Fruit fly (Drosophila melanogaster) whole organism, embryonic: ENCODE data around the gene Mvl.

ENCODE experiments used
- Adf1 ChIP-seq: fragments of 200-800 bp; sonication (Bioruptor generic); IDR thresholded peaks from 2 replicates; pipeline ENCODE4 v1.3.6; 2022; ENCODE audit warnings: missing biosample characterization, missing genetic modification characterization
- BEAF-32 ChIP-seq: fragments of 200-800 bp; sonication (Bioruptor generic); optimal IDR thresholded peaks from 3 replicates; lab custom pipeline; 2017; ENCODE audit warnings: missing biosample characterization, missing genetic modification characterization, mild to moderate bottlenecking, moderate library complexity, missing genetic modification reagents
- CG10267 ChIP-seq: fragments of 200-800 bp; sonication (Bioruptor generic); optimal IDR thresholded peaks from 2 replicates; lab custom pipeline; 2018; ENCODE audit warnings: missing biosample characterization, mild to moderate bottlenecking, missing genetic modification characterization, moderate library complexity
- CG11398 ChIP-seq: fragments of 200-800 bp; sonication (Bioruptor generic); optimal IDR thresholded peaks from 2 replicates; lab custom pipeline; 2016; ENCODE audit warnings: missing biosample characterization, missing genetic modification characterization
- CG11695 ChIP-seq: fragments of 200-800 bp; sonication (Bioruptor generic); IDR thresholded peaks from 3 replicates; pipeline ENCODE4 v1.3.6; 2022; ENCODE audit warnings: missing biosample characterization, missing genetic modification characterization
- CG12219 ChIP-seq: fragments of 200-800 bp; sonication (Bioruptor generic); optimal IDR thresholded peaks from 3 replicates; lab custom pipeline; 2018; ENCODE audit warnings: missing biosample characterization, mild to moderate bottlenecking, missing genetic modification characterization
- CG12236 ChIP-seq: fragments of 200-800 bp; sonication (Bioruptor generic); optimal IDR thresholded peaks from 2 replicates; lab custom pipeline; 2016; ENCODE audit warnings: missing biosample characterization, missing genetic modification characterization
- CG12769 ChIP-seq: fragments of 200-800 bp; sonication (Bioruptor generic); optimal IDR thresholded peaks from 2 replicates; lab custom pipeline; 2019; ENCODE audit warnings: missing biosample characterization, mild to moderate bottlenecking, missing genetic modification characterization, moderate library complexity
- CG13775 ChIP-seq: fragments of 200-800 bp; sonication (Bioruptor generic); optimal IDR thresholded peaks from 3 replicates; lab custom pipeline; 2017; ENCODE audit warnings: missing biosample characterization, mild to moderate bottlenecking, missing genetic modification characterization
- CG15696 ChIP-seq: fragments of 200-800 bp; sonication (Bioruptor generic); optimal IDR thresholded peaks from 2 replicates; lab custom pipeline; 2019; ENCODE audit warnings: missing biosample characterization, mild to moderate bottlenecking, missing genetic modification characterization, moderate library complexity
- CG16815 ChIP-seq: fragments of 200-800 bp; sonication (Bioruptor generic); optimal IDR thresholded peaks from 3 replicates; lab custom pipeline; 2017; ENCODE audit warnings: missing biosample characterization, mild to moderate bottlenecking, missing genetic modification characterization
- CG17802 ChIP-seq: fragments of 200-800 bp; sonication (Bioruptor generic); optimal IDR thresholded peaks from 2 replicates; lab custom pipeline; 2018; ENCODE audit warnings: missing biosample characterization, mild to moderate bottlenecking, missing genetic modification characterization, moderate library complexity
- CG1832 ChIP-seq: fragments of 200-800 bp; sonication (Bioruptor generic); optimal IDR thresholded peaks from 2 replicates; lab custom pipeline; 2017; ENCODE audit warnings: missing biosample characterization, mild to moderate bottlenecking, missing genetic modification characterization, inconsistent platforms
- CG2120 ChIP-seq: fragments of 200-800 bp; sonication (Bioruptor generic); optimal IDR thresholded peaks from 3 replicates; lab custom pipeline; 2016; ENCODE audit warnings: missing biosample characterization, missing genetic modification characterization
- CG30020 ChIP-seq: fragments of 200-800 bp; optimal IDR thresholded peaks from 2 replicates; lab custom pipeline; 2019; ENCODE audit warnings: missing biosample characterization, mild to moderate bottlenecking, missing genetic modification characterization, moderate library complexity
- CG32767 ChIP-seq: fragments of 200-800 bp; sonication (Bioruptor generic); IDR thresholded peaks from 2 replicates; pipeline ENCODE4 v1.3.6; 2022; ENCODE audit warnings: missing biosample characterization, missing genetic modification characterization
- CG4404 ChIP-seq: fragments of 200-800 bp; sonication (Bioruptor generic); IDR thresholded peaks from 2 replicates; pipeline ENCODE4 v1.3.6; 2022; ENCODE audit warnings: missing biosample characterization, missing genetic modification characterization
- CG6254 ChIP-seq: fragments of 200-800 bp; sonication (Bioruptor generic); optimal IDR thresholded peaks from 3 replicates; lab custom pipeline; 2017; ENCODE audit warnings: mild to moderate bottlenecking, missing biosample characterization, missing genetic modification reagents, missing genetic modification characterization
- CG7928 ChIP-seq: fragments of 200-800 bp; sonication (Bioruptor generic); optimal IDR thresholded peaks from 2 replicates; lab custom pipeline; 2017; ENCODE audit warnings: missing biosample characterization, mild to moderate bottlenecking, missing genetic modification characterization
- CG9797 ChIP-seq: fragments of 200-800 bp; sonication (Bioruptor generic); optimal IDR thresholded peaks from 3 replicates; lab custom pipeline; 2018; ENCODE audit warnings: missing biosample characterization, mild to moderate bottlenecking, missing genetic modification characterization
- Chrac-16 ChIP-seq: fragments of 200-800 bp; sonication (Bioruptor generic); optimal IDR thresholded peaks from 3 replicates; lab custom pipeline; 2016; ENCODE audit warnings: missing biosample characterization, missing genetic modification characterization
- CoRest ChIP-seq: fragments of 200-800 bp; sonication (Bioruptor generic); optimal IDR thresholded peaks from 3 replicates; lab custom pipeline; 2018; ENCODE audit warnings: missing biosample characterization, mild to moderate bottlenecking, missing genetic modification characterization, moderate library complexity
- Dbx ChIP-seq: fragments of 200-800 bp; sonication (Bioruptor generic); IDR thresholded peaks from 3 replicates; pipeline ENCODE4 v1.3.6; 2022; ENCODE audit warnings: missing biosample characterization, missing genetic modification characterization
- Doc2 ChIP-seq: fragments of 200-800 bp; sonication (Bioruptor generic); IDR thresholded peaks from 2 replicates; pipeline ENCODE4 v1.3.6; 2022; ENCODE audit warnings: missing biosample characterization, missing genetic modification characterization
- Dp ChIP-seq: fragments of 200-800 bp; sonication (Bioruptor generic); optimal IDR thresholded peaks from 2 replicates; lab custom pipeline; 2018; ENCODE audit warnings: missing biosample characterization, mild to moderate bottlenecking, missing genetic modification characterization, moderate library complexity
- NFAT ChIP-seq: fragments of 200-800 bp; sonication (Bioruptor generic); IDR thresholded peaks from 2 replicates; pipeline ENCODE4 v1.3.6; 2022; ENCODE audit warnings: missing biosample characterization, missing genetic modification characterization
- Oaz ChIP-seq: fragments of 200-800 bp; sonication (Bioruptor generic); IDR thresholded peaks from 2 replicates; pipeline ENCODE4 v1.3.6; 2022; ENCODE audit warnings: missing biosample characterization, missing genetic modification characterization
- Ravus ChIP-seq: fragments of 200-800 bp; sonication (Bioruptor generic); IDR thresholded peaks from 2 replicates; pipeline ENCODE4 v1.3.6; 2022; ENCODE audit warnings: missing biosample characterization, missing genetic modification characterization
- Taf1 ChIP-seq: fragments of 200-800 bp; sonication (Bioruptor generic); IDR thresholded peaks from 2 replicates; pipeline ENCODE4 v1.3.6; 2022; ENCODE audit warnings: missing biosample characterization, missing genetic modification characterization
- al ChIP-seq: fragments of 200-800 bp; sonication (Bioruptor generic); IDR thresholded peaks from 2 replicates; pipeline ENCODE4 v1.3.6; 2022; ENCODE audit warnings: missing biosample characterization, missing genetic modification characterization
- bigmax ChIP-seq: fragments of 200-800 bp; sonication (Bioruptor generic); optimal IDR thresholded peaks from 2 replicates; lab custom pipeline; 2018; ENCODE audit warnings: missing biosample characterization, mild to moderate bottlenecking, missing genetic modification characterization
- eyg ChIP-seq: fragments of 200-800 bp; sonication (Bioruptor generic); optimal IDR thresholded peaks from 3 replicates; lab custom pipeline; 2016; ENCODE audit warnings: missing biosample characterization, missing genetic modification characterization
- fd102C ChIP-seq: fragments of 200-800 bp; sonication (Bioruptor generic); optimal IDR thresholded peaks from 2 replicates; lab custom pipeline; 2018; ENCODE audit warnings: missing biosample characterization, mild to moderate bottlenecking, missing genetic modification characterization, moderate library complexity
- jumu ChIP-seq: fragments of 200-800 bp; sonication (Bioruptor generic); optimal IDR thresholded peaks from 3 replicates; lab custom pipeline; 2016; ENCODE audit warnings: missing biosample characterization, missing genetic modification characterization
- mam ChIP-seq: fragments of 200-800 bp; sonication (Bioruptor generic); optimal IDR thresholded peaks from 3 replicates; lab custom pipeline; 2016; ENCODE audit warnings: missing biosample characterization, missing genetic modification characterization
- mld ChIP-seq: fragments of 200-800 bp; sonication (Bioruptor generic); IDR thresholded peaks from 3 replicates; pipeline ENCODE4 v1.3.6; 2022; ENCODE audit warnings: missing biosample characterization, missing genetic modification characterization; ENCODE audit not compliant: partially characterized antibody
- nau ChIP-seq: fragments of 200-800 bp; sonication (Bioruptor generic); optimal IDR thresholded peaks from 3 replicates; lab custom pipeline; 2017; ENCODE audit warnings: missing biosample characterization, mild to moderate bottlenecking, missing genetic modification characterization, missing genetic modification reagents
- nerfin-1 ChIP-seq: fragments of 200-800 bp; sonication (Bioruptor generic); optimal IDR thresholded peaks from 3 replicates; lab custom pipeline; 2019; ENCODE audit warnings: missing biosample characterization, mild to moderate bottlenecking, missing genetic modification characterization, moderate library complexity
- pfk ChIP-seq: fragments of 200-800 bp; sonication (Bioruptor generic); optimal IDR thresholded peaks from 2 replicates; lab custom pipeline; 2018; ENCODE audit warnings: missing biosample characterization, mild to moderate bottlenecking, missing genetic modification characterization, moderate library complexity
- pros ChIP-seq: fragments of 200-800 bp; sonication (Bioruptor generic); optimal IDR thresholded peaks from 3 replicates; lab custom pipeline; 2019; ENCODE audit warnings: missing biosample characterization, mild to moderate bottlenecking, missing genetic modification characterization, moderate library complexity
- repo ChIP-seq: fragments of 200-800 bp; sonication (Bioruptor generic); optimal IDR thresholded peaks from 2 replicates; lab custom pipeline; 2016; ENCODE audit warnings: missing biosample characterization, missing genetic modification characterization
- sens-2 ChIP-seq: fragments of 200-800 bp; sonication (Bioruptor generic); IDR thresholded peaks from 2 replicates; pipeline ENCODE4 v1.3.6; 2022; ENCODE audit warnings: missing biosample characterization, missing genetic modification characterization
- sisA ChIP-seq: fragments of 200-800 bp; sonication (Bioruptor generic); IDR thresholded peaks from 2 replicates; pipeline ENCODE4 v1.3.6; 2022; ENCODE audit warnings: missing biosample characterization, missing genetic modification characterization
- sob ChIP-seq: fragments of 200-800 bp; sonication (Bioruptor generic); IDR thresholded peaks from 2 replicates; pipeline ENCODE4 v1.3.6; 2022; ENCODE audit warnings: missing biosample characterization, missing genetic modification characterization
- stc ChIP-seq: fragments of 200-800 bp; sonication (Bioruptor generic); IDR thresholded peaks from 2 replicates; pipeline ENCODE4 v1.3.6; 2022; ENCODE audit warnings: missing biosample characterization, missing genetic modification characterization
- trem ChIP-seq: fragments of 200-800 bp; optimal IDR thresholded peaks from 3 replicates; lab custom pipeline; 2019; ENCODE audit warnings: missing biosample characterization, mild to moderate bottlenecking, missing genetic modification characterization, moderate library complexity
- vnd ChIP-seq: fragments of 200-800 bp; sonication (Bioruptor generic); IDR thresholded peaks from 3 replicates; pipeline ENCODE4 v1.3.6; 2022; ENCODE audit warnings: missing biosample characterization, missing genetic modification characterization; ENCODE audit not compliant: partially characterized antibody
- z ChIP-seq: fragments of 200-800 bp; sonication (Bioruptor generic); IDR thresholded peaks from 3 replicates; pipeline ENCODE4 v1.3.6; 2022; ENCODE audit warnings: missing biosample characterization, missing genetic modification characterization
- zf30C ChIP-seq: fragments of 200-800 bp; sonication (Bioruptor generic); optimal IDR thresholded peaks from 3 replicates; lab custom pipeline; 2018; ENCODE audit warnings: missing biosample characterization, mild to moderate bottlenecking, missing genetic modification characterization
- zfh1 ChIP-seq: fragments of 200-800 bp; sonication (Bioruptor generic); IDR thresholded peaks from 3 replicates; pipeline ENCODE4 v1.3.6; 2022; ENCODE audit warnings: missing biosample characterization, missing genetic modification characterization
- zfh2 ChIP-seq: fragments of 200-800 bp; sonication (Bioruptor generic); optimal IDR thresholded peaks from 2 replicates; lab custom pipeline; 2016; ENCODE audit warnings: missing biosample characterization, missing genetic modification characterization

Mvl gene

dm6 chr3R:21097631-21098117, 37.1 kb upstream of the Mvl start, which contains the start of gene RhoGAP93B (continued):
- TF ChIP-seq NFAT (GFP tag; lab: Robert Waterston, UW), result peak; percentile 94
- TF ChIP-seq CG16815 (GFP tag; lab: Kevin White, UChicago), result peak; percentile 71
- TF ChIP-seq CG30020 (tag; lab: Kevin White, UChicago), result peak; percentile 75
- no peak for TF ChIP-seq z (GFP tag; lab: Robert Waterston, UW)
- peak; percentile 57 for TF ChIP-seq CG12236 (GFP tag; lab: Kevin White, UChicago)
- no peak for TF ChIP-seq pros (GFP tag; lab: Kevin White, UChicago)
- peak; percentile 100 for TF ChIP-seq mld (GFP tag; lab: Robert Waterston, UW)
- peak; percentile 90 for TF ChIP-seq CG9797
- TF ChIP-seq sisA (GFP tag; lab: Robert Waterston, UW), result peak; percentile 96
- TF ChIP-seq mam, result peak; percentile 91
- peak; percentile 44 for TF ChIP-seq CG7928
- peak; percentile 77 for TF ChIP-seq Dp
- peak; percentile 100 for TF ChIP-seq vnd (GFP tag; lab: Robert Waterston, UW)
- no peak for TF ChIP-seq CG1832 (GFP tag; lab: Kevin White, UChicago)
- peak; percentile 81 for TF ChIP-seq Ravus (GFP tag; lab: Robert Waterston, UW)
- TF ChIP-seq CG2120 (GFP tag; lab: Kevin White, UChicago), result peak; percentile 95
- peak; percentile 78 for TF ChIP-seq eyg (GFP tag; lab: Kevin White, UChicago)
- TF ChIP-seq bigmax, result no peak
- TF ChIP-seq Chrac-16 (GFP tag; lab: Kevin White, UChicago), result peak; percentile 73
- peak; percentile 83 for TF ChIP-seq CG11398 (GFP tag; lab: Kevin White, UChicago)
- peak; percentile 85 for TF ChIP-seq zfh1 (GFP tag; lab: Robert Waterston, UW)
- no peak for TF ChIP-seq nau
- peak; percentile 94 for TF ChIP-seq CG4404 (GFP tag; lab: Robert Waterston, UW)
- peak; percentile 90 for TF ChIP-seq CG13775 (GFP tag; lab: Kevin White, UChicago)
- peak; percentile 100 for TF ChIP-seq BEAF-32 (GFP tag; lab: Kevin White, UChicago)
- TF ChIP-seq Adf1 (GFP tag; lab: Robert Waterston, UW), result peak; percentile 73
- TF ChIP-seq zfh2 (GFP tag; lab: Kevin White, UChicago), result peak; percentile 92
- peak; percentile 87 for TF ChIP-seq Oaz
- TF ChIP-seq CG17802 (tag; lab: Kevin White, UChicago), result peak; percentile 49
- peak; percentile 87 for TF ChIP-seq stc
- peak; percentile 85 for TF ChIP-seq CG10267 (tag; lab: Kevin White, UChicago)
- peak; percentile 80 for TF ChIP-seq Taf1 (GFP tag; lab: Robert Waterston, UW)
- peak; percentile 92 for TF ChIP-seq jumu
- TF ChIP-seq sens-2, result peak; percentile 92
- TF ChIP-seq pfk (GFP tag; lab: Kevin White, UChicago), result peak; percentile 33
- no peak for TF ChIP-seq zf30C
- peak; percentile 82 for TF ChIP-seq nerfin-1 (tag; lab: Kevin White, UChicago)
- no peak for TF ChIP-seq CG12769 (tag; lab: Kevin White, UChicago)
- TF ChIP-seq Dbx (GFP tag; lab: Robert Waterston, UW), result peak; percentile 97
- TF ChIP-seq al (GFP tag; lab: Robert Waterston, UW), result peak; percentile 91
- peak; percentile 89 for TF ChIP-seq trem (tag; lab: Kevin White, UChicago)
- TF ChIP-seq sob (GFP tag; lab: Robert Waterston, UW), result peak; percentile 95
- TF ChIP-seq CG12219, result peak; percentile 8
- TF ChIP-seq Doc2 (GFP tag; lab: Robert Waterston, UW), result no peak
- TF ChIP-seq CG11695 (GFP tag; lab: Robert Waterston, UW), result peak; percentile 83
- TF ChIP-seq fd102C (GFP tag; lab: Kevin White, UChicago), result peak; percentile 48
- peak; percentile 90 for TF ChIP-seq CG15696 (tag; lab: Kevin White, UChicago)
- TF ChIP-seq repo (GFP tag; lab: Kevin White, UChicago), result peak; percentile 76
- peak; percentile 74 for TF ChIP-seq CG6254 (GFP tag; lab: Kevin White, UChicago)
- TF ChIP-seq CoRest, result peak; percentile 83
- peak; percentile 80; the same call in 1 of the 2 replicates for TF ChIP-seq CG32767
